Fruit fly (Drosophila melanogaster) whole organism, pupa: Measurements from ENCODE around the gene Baldspot.

Source experiments
- CG8301 ChIP-seq: fragments of 200-800 bp; sonication (Bioruptor generic); optimal IDR thresholded peaks from 2 replicates; lab custom pipeline; 2018; ENCODE audit warnings: missing biosample characterization, mild to moderate bottlenecking, missing genetic modification characterization
- CG9948 ChIP-seq: fragments of 200-800 bp; sonication (Bioruptor generic); optimal IDR thresholded peaks from 2 replicates; lab custom pipeline; 2018; ENCODE audit warnings: missing biosample characterization, mild to moderate bottlenecking, missing genetic modification characterization, moderate library complexity
- EcR ChIP-seq: fragments of 200-800 bp; sonication (Bioruptor generic); optimal IDR thresholded peaks from 3 replicates; lab custom pipeline; 2019; ENCODE audit warnings: missing biosample characterization, missing genetic modification characterization, mild to moderate bottlenecking, moderate library complexity, missing genetic modification reagents
- Pif1B ChIP-seq: fragments of 200-800 bp; sonication (Bioruptor generic); optimal IDR thresholded peaks from 3 replicates; lab custom pipeline; 2016; ENCODE audit warnings: missing biosample characterization, missing genetic modification characterization

DNA sequence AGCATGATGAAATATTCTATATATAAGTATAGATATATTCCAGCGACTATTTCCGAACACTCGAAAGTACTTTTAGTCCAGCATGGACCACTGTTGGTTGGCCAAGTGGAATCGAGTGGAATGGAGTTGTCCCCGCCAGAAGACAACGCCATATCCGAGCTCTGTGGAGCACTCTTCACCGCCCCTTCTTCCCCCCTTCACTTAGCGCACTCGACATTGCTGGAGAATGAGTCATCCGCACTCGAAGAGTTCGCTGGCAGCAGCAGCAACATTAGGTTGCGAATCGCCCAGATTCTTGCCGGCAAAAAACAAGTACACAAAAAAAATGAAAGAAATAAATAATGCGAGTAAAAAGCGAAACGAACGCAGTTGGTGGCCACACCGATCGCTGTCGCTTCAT, 36.7 kb upstream of the Baldspot start:
- TF ChIP-seq CG9948 (no peak), EcR (peak; percentile 34), CG8301 (tag; lab: Kevin White, UChicago) (no peak), Pif1B (GFP tag; lab: Kevin White, UChicago) (no peak)
